Fruit fly (Drosophila melanogaster): ENCODE measurements around the gene Scgbeta.

Gene Scgbeta

dm6 chr3R:12447353-12447752 lies 25.1 kb upstream of the Scgbeta start, which contains the start of gene vrs:
Gene vrs (plus strand): TSS chr3R:12447653.
- TF ChIP-seq kay (GFP tag; ENCODE audit: borderline replicate concordance) (no peak), CG33017 (tag; optimal IDR thresholded peaks at IDR 0.05) (no peak), cic (GFP tag; optimal IDR thresholded peaks at IDR 0.05) (no peak), CG1620 (GFP tag; optimal IDR thresholded peaks at IDR 0.05) (no peak), CG12768 (GFP tag; optimal IDR thresholded peaks at IDR 0.05) (no peak), CG14711 (tag; optimal IDR thresholded peaks at IDR 0.05) (no peak), bab1 (GFP tag; optimal IDR thresholded peaks at IDR 0.05) (no peak)

dm6 chr3R:12445468-12445867 lies 23.2 kb upstream of the Scgbeta start:
- TF ChIP-seq CG7045 (GFP tag; optimal IDR thresholded peaks at IDR 0.05) (no peak), cnc (optimal IDR thresholded peaks at IDR 0.05) (no peak)

- TF ChIP-seq tj (GFP tag; optimal IDR thresholded peaks at IDR 0.05), result peak; percentile 74
- no peak for TF ChIP-seq CG7101 (tag; optimal IDR thresholded peaks at IDR 0.05)
- TF ChIP-seq ovo (GFP tag; optimal IDR thresholded peaks at IDR 0.05), result no peak
These were observed 21.5 kb upstream of the Scgbeta start for dm6 chr3R:12443769-12444168.

dm6 chr3R:12442601-12443533 lies 20.6 kb upstream of the Scgbeta start:
- TF ChIP-seq CG33017 (tag; optimal IDR thresholded peaks at IDR 0.05), result peak; percentile 82
- TF ChIP-seq tj (GFP tag; optimal IDR thresholded peaks at IDR 0.05), result peak; percentile 83
- peak; percentile 85 for TF ChIP-seq CG7101 (tag; optimal IDR thresholded peaks at IDR 0.05)
- peak; percentile 78 for TF ChIP-seq CG7045 (GFP tag; optimal IDR thresholded peaks at IDR 0.05)
- peak; percentile 65 for TF ChIP-seq Hr96 (GFP tag; optimal IDR thresholded peaks at IDR 0.05)
- peak; percentile 77 for TF ChIP-seq kay (GFP tag; ENCODE audit: borderline replicate concordance)
- peak; percentile 47 for TF ChIP-seq Mnt (GFP tag; optimal IDR thresholded peaks at IDR 0.05)
- peak; percentile 37 for TF ChIP-seq toe (GFP tag; optimal IDR thresholded peaks at IDR 0.05)
- TF ChIP-seq CG1620 (GFP tag; optimal IDR thresholded peaks at IDR 0.05), result peak; percentile 48
- TF ChIP-seq bab1 (GFP tag; optimal IDR thresholded peaks at IDR 0.05), result peak; percentile 85
- TF ChIP-seq CG14711 (tag; optimal IDR thresholded peaks at IDR 0.05), result peak; percentile 81
- TF ChIP-seq Clk (GFP tag; optimal IDR thresholded peaks at IDR 0.05), result no peak
- TF ChIP-seq Crg-1 (GFP tag; optimal IDR thresholded peaks at IDR 0.05), result no peak
- TF ChIP-seq CG11617 (GFP tag; optimal IDR thresholded peaks at IDR 0.05), result peak; percentile 71
- TF ChIP-seq cic (GFP tag; optimal IDR thresholded peaks at IDR 0.05), result no peak
- peak; percentile 59 for TF ChIP-seq ovo (GFP tag; optimal IDR thresholded peaks at IDR 0.05)
- no peak for TF ChIP-seq cnc (optimal IDR thresholded peaks at IDR 0.05)
- TF ChIP-seq CG5204 (GFP tag; optimal IDR thresholded peaks at IDR 0.05), result no peak
- TF ChIP-seq pad (GFP tag; optimal IDR thresholded peaks at IDR 0.05), result peak; percentile 51
- no peak for TF ChIP-seq CG12768 (GFP tag; optimal IDR thresholded peaks at IDR 0.05)

dm6 chr3R:12441008-12441606 lies 18.9 kb upstream of the Scgbeta start:
- peak; percentile 38 for TF ChIP-seq CG33017 (tag; optimal IDR thresholded peaks at IDR 0.05)
- TF ChIP-seq tj (GFP tag; optimal IDR thresholded peaks at IDR 0.05), result peak; percentile 37
- no peak for TF ChIP-seq CG5204 (GFP tag; optimal IDR thresholded peaks at IDR 0.05)
- TF ChIP-seq CG14711 (tag; optimal IDR thresholded peaks at IDR 0.05), result no peak
- TF ChIP-seq CG11617 (GFP tag; optimal IDR thresholded peaks at IDR 0.05), result no peak
- TF ChIP-seq cic (GFP tag; optimal IDR thresholded peaks at IDR 0.05), result peak; percentile 58
- peak; percentile 53 for TF ChIP-seq kay (GFP tag; ENCODE audit: borderline replicate concordance)
- no peak for TF ChIP-seq cnc (optimal IDR thresholded peaks at IDR 0.05)
- TF ChIP-seq CG12768 (GFP tag; optimal IDR thresholded peaks at IDR 0.05), result peak; percentile 79
- no peak for TF ChIP-seq Hr96 (GFP tag; optimal IDR thresholded peaks at IDR 0.05)
- peak; percentile 45 for TF ChIP-seq CG7101 (tag; optimal IDR thresholded peaks at IDR 0.05)
- TF ChIP-seq Mnt (GFP tag; optimal IDR thresholded peaks at IDR 0.05), result peak; percentile 64
- TF ChIP-seq pad (GFP tag; optimal IDR thresholded peaks at IDR 0.05), result peak; percentile 6
- no peak for TF ChIP-seq Clk (GFP tag; optimal IDR thresholded peaks at IDR 0.05)
- no peak for TF ChIP-seq CG1620 (GFP tag; optimal IDR thresholded peaks at IDR 0.05)
- no peak for TF ChIP-seq CG7045 (GFP tag; optimal IDR thresholded peaks at IDR 0.05)
- TF ChIP-seq bab1 (GFP tag; optimal IDR thresholded peaks at IDR 0.05), result peak; percentile 29

- TF ChIP-seq CG7101 (tag; optimal IDR thresholded peaks at IDR 0.05), result peak; percentile 20
- TF ChIP-seq bab1 (GFP tag; optimal IDR thresholded peaks at IDR 0.05), result peak; percentile 23
- no peak for TF ChIP-seq toe (GFP tag; optimal IDR thresholded peaks at IDR 0.05)
- TF ChIP-seq CG7045 (GFP tag; optimal IDR thresholded peaks at IDR 0.05), result no peak
- no peak for TF ChIP-seq CG5204 (GFP tag; optimal IDR thresholded peaks at IDR 0.05)
- TF ChIP-seq CG14711 (tag; optimal IDR thresholded peaks at IDR 0.05), result peak; percentile 18
- no peak for TF ChIP-seq Clk (GFP tag; optimal IDR thresholded peaks at IDR 0.05)
- no peak for TF ChIP-seq ovo (GFP tag; optimal IDR thresholded peaks at IDR 0.05)
- TF ChIP-seq tj (GFP tag; optimal IDR thresholded peaks at IDR 0.05), result no peak
- TF ChIP-seq cic (GFP tag; optimal IDR thresholded peaks at IDR 0.05), result no peak
- no peak for TF ChIP-seq cnc (optimal IDR thresholded peaks at IDR 0.05)
- peak; percentile 36 for TF ChIP-seq Mnt (GFP tag; optimal IDR thresholded peaks at IDR 0.05)
- TF ChIP-seq CG11617 (GFP tag; optimal IDR thresholded peaks at IDR 0.05), result peak; percentile 9
- peak; percentile 6 for TF ChIP-seq CG33017 (tag; optimal IDR thresholded peaks at IDR 0.05)
- no peak for TF ChIP-seq pad (GFP tag; optimal IDR thresholded peaks at IDR 0.05)
- TF ChIP-seq CG12768 (GFP tag; optimal IDR thresholded peaks at IDR 0.05), result no peak
- TF ChIP-seq CG1620 (GFP tag; optimal IDR thresholded peaks at IDR 0.05), result no peak
- no peak for TF ChIP-seq kay (GFP tag; ENCODE audit: borderline replicate concordance)
- no peak for TF ChIP-seq Hr96 (GFP tag; optimal IDR thresholded peaks at IDR 0.05)
- TF ChIP-seq Crg-1 (GFP tag; optimal IDR thresholded peaks at IDR 0.05), result peak; percentile 47
These were observed 17.3 kb upstream of the Scgbeta start, which contains the start of gene Desat1 for dm6 chr3R:12439401-12440143. Gene Desat1 (plus strand): TSS chr3R:12439600.

Measured in whole organism, adult.